Fruit fly (Drosophila melanogaster) whole organism, pupa: ENCODE results near the gene CG6225.

Source experiments
- CG12605 ChIP-seq: fragments of 200-800 bp; sonication (Bioruptor generic); IDR thresholded peaks from 2 replicates; pipeline ENCODE4 v1.3.6; 2022; ENCODE audit warnings: missing biosample characterization, missing genetic modification characterization
- CG13204 ChIP-seq: fragments of 200-800 bp; sonication (Bioruptor generic); optimal IDR thresholded peaks from 2 replicates; lab custom pipeline; 2018; ENCODE audit warnings: missing biosample characterization, mild to moderate bottlenecking, missing genetic modification characterization, moderate library complexity
- CG15710 ChIP-seq: fragments of 200-800 bp; sonication (Bioruptor generic); optimal IDR thresholded peaks from 2 replicates; lab custom pipeline; 2018; ENCODE audit warnings: missing biosample characterization, mild to moderate bottlenecking, missing genetic modification characterization, moderate library complexity
- CG32121 ChIP-seq: fragments of 200-800 bp; sonication (Bioruptor generic); IDR thresholded peaks from 2 replicates; pipeline ENCODE4 v1.3.6; 2022; ENCODE audit warnings: missing biosample characterization, missing genetic modification characterization
- CG34367 ChIP-seq: fragments of 200-800 bp; sonication (Bioruptor generic); optimal IDR thresholded peaks from 2 replicates; lab custom pipeline; 2018; ENCODE audit warnings: missing biosample characterization, mild to moderate bottlenecking, missing genetic modification characterization
- CG4496 ChIP-seq: fragments of 200-800 bp; sonication (Bioruptor generic); IDR thresholded peaks from 3 replicates; pipeline ENCODE4 v1.3.6; 2022; ENCODE audit warnings: missing biosample characterization, missing genetic modification characterization
- CG8301 ChIP-seq: fragments of 200-800 bp; sonication (Bioruptor generic); optimal IDR thresholded peaks from 2 replicates; lab custom pipeline; 2018; ENCODE audit warnings: missing biosample characterization, mild to moderate bottlenecking, missing genetic modification characterization
- D1 ChIP-seq: fragments of 200-800 bp; sonication (Bioruptor generic); optimal IDR thresholded peaks from 2 replicates; lab custom pipeline; 2018; ENCODE audit warnings: missing biosample characterization, mild to moderate bottlenecking, missing genetic modification characterization, moderate library complexity
- EcR ChIP-seq: fragments of 200-800 bp; sonication (Bioruptor generic); optimal IDR thresholded peaks from 3 replicates; lab custom pipeline; 2019; ENCODE audit warnings: missing biosample characterization, missing genetic modification characterization, mild to moderate bottlenecking, moderate library complexity, missing genetic modification reagents
- Pif1A ChIP-seq: fragments of 200-800 bp; sonication (Bioruptor generic); optimal IDR thresholded peaks from 3 replicates; lab custom pipeline; 2016; ENCODE audit warnings: missing biosample characterization, missing genetic modification characterization
- Pif1B ChIP-seq: fragments of 200-800 bp; sonication (Bioruptor generic); optimal IDR thresholded peaks from 3 replicates; lab custom pipeline; 2016; ENCODE audit warnings: missing biosample characterization, missing genetic modification characterization
- Snoo ChIP-seq: fragments of 200-800 bp; sonication (Bioruptor generic); optimal IDR thresholded peaks from 3 replicates; lab custom pipeline; 2017; ENCODE audit warnings: missing biosample characterization, mild to moderate bottlenecking, missing genetic modification characterization, inconsistent platforms
- fd96Ca ChIP-seq: fragments of 200-800 bp; sonication (Bioruptor generic); IDR thresholded peaks from 3 replicates; pipeline ENCODE4 v1.3.6; 2022; ENCODE audit warnings: missing biosample characterization, missing genetic modification characterization

dm6 chr3R:12636240-12636639, 18.1 kb upstream of the CG6225 start, which contains the start of gene CG11600:
- TF ChIP-seq CG12605 (GFP tag; lab: Robert Waterston, UW) (no peak), Snoo (tag; lab: Kevin White, UChicago) (no peak), CG4496 (no peak), CG8301 (tag; lab: Kevin White, UChicago) (no peak), fd96Ca (GFP tag; lab: Robert Waterston, UW) (no peak), CG15710 (no peak), Pif1A (GFP tag; lab: Kevin White, UChicago) (no peak), CG13204 (GFP tag; lab: Kevin White, UChicago) (no peak), D1 (tag; lab: Kevin White, UChicago) (no peak), CG34367 (no peak), Pif1B (GFP tag; lab: Kevin White, UChicago) (no peak), EcR (GFP tag; lab: Kevin White, UChicago) (no peak), CG32121 (GFP tag; lab: Robert Waterston, UW) (no peak)
